Worm (Caenorhabditis elegans) whole organism, young adult: ENCODE measurements around the gene ZK637.15.
A peak's percentile ranks its signal among the peaks of the same experiment; 100 is the strongest.
"Not testable (repeated sequence)": the region's sequence is repeated elsewhere in the genome, so short reads cannot be mapped to it uniquely, and the experiment has no call there.

Source experiments
- B0019.2 ChIP-seq: fragments of 200-800 bp; sonication (Bioruptor generic); conservative IDR thresholded peaks from 2 replicates; pipeline ENCODE4 v1.3.6; 2022; ENCODE audit warnings: missing genetic modification reagents, missing genetic modification characterization, missing compliant biosample characterization
- C06A6.2 ChIP-seq: fragments of 200-800 bp; sonication (Bioruptor generic); conservative IDR thresholded peaks from 2 replicates; pipeline ENCODE4 v1.3.6; 2022; ENCODE audit warnings: missing genetic modification characterization, missing compliant biosample characterization
- F23B12.7 ChIP-seq: sonication (generic microtip); optimal IDR thresholded peaks from 2 replicates; lab custom pipeline; 2017; ENCODE audit warnings: missing genetic modification characterization, mild to moderate bottlenecking, missing compliant biosample characterization, antibody characterized with exemption, moderate library complexity; ENCODE audit not compliant: insufficient read depth
- F33H1.4 ChIP-seq: fragments of 200-800 bp; sonication (Bioruptor generic); IDR thresholded peaks from 2 replicates; pipeline ENCODE4 v1.3.6; 2022; ENCODE audit warnings: missing genetic modification reagents, missing genetic modification characterization, missing compliant biosample characterization
- F52B5.7 ChIP-seq: sonication (generic microtip); optimal IDR thresholded peaks from 2 replicates; lab custom pipeline; 2016; ENCODE audit warnings: mild to moderate bottlenecking, missing genetic modification characterization, missing compliant biosample characterization
- F55B11.4 ChIP-seq: sonication (generic microtip); optimal IDR thresholded peaks from 2 replicates; lab custom pipeline; 2016; ENCODE audit warnings: missing compliant biosample characterization, missing genetic modification characterization, borderline replicate concordance; ENCODE audit not compliant: insufficient read depth
- F57C9.4 ChIP-seq: sonication (generic microtip); optimal IDR thresholded peaks from 2 replicates; lab custom pipeline; 2017; ENCODE audit warnings: mild to moderate bottlenecking, missing genetic modification characterization, missing compliant biosample characterization
- T26A5.8 ChIP-seq: sonication (generic microtip); optimal IDR thresholded peaks from 2 replicates; lab custom pipeline; 2016; ENCODE audit warnings: missing genetic modification characterization, missing compliant biosample characterization
- Y56A3A.18 ChIP-seq: fragments of 200-800 bp; sonication (Bioruptor generic); IDR thresholded peaks from 2 replicates; pipeline ENCODE4 v1.3.6; 2022; ENCODE audit warnings: missing genetic modification reagents, missing genetic modification characterization, missing compliant biosample characterization
- Y79H2A.3 ChIP-seq: fragments of 200-800 bp; sonication (Bioruptor generic); conservative IDR thresholded peaks from 2 replicates; pipeline ENCODE4 v1.3.6; 2022; ENCODE audit warnings: missing genetic modification reagents, missing genetic modification characterization, missing compliant biosample characterization
- Y95B8A.8 ChIP-seq: fragments of 200-800 bp; sonication (Bioruptor generic); IDR thresholded peaks from 2 replicates; pipeline ENCODE4 v1.3.6; 2022; ENCODE audit warnings: missing genetic modification reagents, missing genetic modification characterization, missing compliant biosample characterization
- ZK185.1 ChIP-seq: sonication (generic microtip); optimal IDR thresholded peaks from 2 replicates; lab custom pipeline; 2016; ENCODE audit warnings: mild to moderate bottlenecking, missing genetic modification characterization, missing compliant biosample characterization; ENCODE audit not compliant: poor library complexity, severe bottlenecking
- aptf-3 ChIP-seq: fragments of 200-800 bp; sonication (Bioruptor generic); IDR thresholded peaks from 2 replicates; pipeline ENCODE4 v1.3.6; 2022; ENCODE audit warnings: missing genetic modification characterization, missing compliant biosample characterization
- attf-3 ChIP-seq: fragments of 200-800 bp; sonication (Bioruptor generic); conservative IDR thresholded peaks from 2 replicates; pipeline ENCODE4 v1.3.6; 2022; ENCODE audit warnings: missing genetic modification reagents, missing genetic modification characterization, missing compliant biosample characterization
- attf-6 ChIP-seq: fragments of 200-800 bp; sonication (Bioruptor generic); IDR thresholded peaks from 2 replicates; pipeline ENCODE4 v1.3.6; 2022; ENCODE audit warnings: missing genetic modification reagents, missing genetic modification characterization, missing compliant biosample characterization
- cebp-1 ChIP-seq, 2 experiments: fragments of 200-800 bp in 1 of 2; sonication (Bioruptor generic) in 1 of 2; sonication (generic microtip) in 1 of 2; IDR thresholded peaks in 1 of 2; optimal IDR thresholded peaks in 1 of 2; 2 replicates each; pipeline versions ENCODE4 v1.3.6 to Lab custom; 2017 to 2022; ENCODE audit warnings: missing compliant biosample characterization in 2 of 2, missing genetic modification characterization in 2 of 2, mild to moderate bottlenecking in 1 of 2, missing genetic modification reagents in 1 of 2, moderate library complexity in 1 of 2
- ceh-27 ChIP-seq: fragments of 200-800 bp; sonication (Bioruptor generic); optimal IDR thresholded peaks from 2 replicates; lab custom pipeline; 2018; ENCODE audit warnings: mild to moderate bottlenecking, missing genetic modification characterization, moderate library complexity, missing compliant biosample characterization
- ceh-79 ChIP-seq: sonication (generic microtip); optimal IDR thresholded peaks from 2 replicates; lab custom pipeline; 2017; ENCODE audit warnings: mild to moderate bottlenecking, missing genetic modification characterization, missing compliant biosample characterization
- ceh-91 ChIP-seq: fragments of 200-800 bp; sonication (Bioruptor generic); IDR thresholded peaks from 2 replicates; pipeline ENCODE4 v1.3.6; 2022; ENCODE audit warnings: missing genetic modification reagents, missing genetic modification characterization, missing compliant biosample characterization
- die-1 ChIP-seq: sonication (generic microtip); optimal IDR thresholded peaks from 2 replicates; lab custom pipeline; 2016; ENCODE audit warnings: missing genotype, mild to moderate bottlenecking, missing genetic modification characterization, missing compliant biosample characterization
- dpl-1 ChIP-seq: fragments of 150-350 bp; optimal IDR thresholded peaks from 2 replicates; lab custom pipeline; 2014; ENCODE audit warnings: missing biosample characterization, missing genetic modification reagents, missing genetic modification characterization
- ekl-4 ChIP-seq: fragments of 200-800 bp; sonication (Bioruptor generic); IDR thresholded peaks from 2 replicates; pipeline ENCODE4 v1.3.6; 2022; ENCODE audit warnings: missing genetic modification reagents, missing genetic modification characterization, missing compliant biosample characterization
- fkh-3 ChIP-seq: sonication (generic microtip); optimal IDR thresholded peaks from 2 replicates; lab custom pipeline; 2016; ENCODE audit warnings: mild to moderate bottlenecking, missing genetic modification characterization, missing compliant biosample characterization
- gei-17 ChIP-seq: fragments of 200-800 bp; sonication (Bioruptor generic); optimal IDR thresholded peaks from 2 replicates; lab custom pipeline; 2018; ENCODE audit warnings: mild to moderate bottlenecking, missing genetic modification characterization, missing compliant biosample characterization
- him-1 ChIP-seq: sonication (generic microtip); optimal IDR thresholded peaks from 2 replicates; lab custom pipeline; 2016; ENCODE audit warnings: missing genotype, missing genetic modification reagents, missing genetic modification characterization, missing compliant biosample characterization
- hlh-12 ChIP-seq: sonication (generic microtip); optimal IDR thresholded peaks from 2 replicates; lab custom pipeline; 2016; ENCODE audit warnings: missing genetic modification characterization, missing compliant biosample characterization
- hlh-26 ChIP-seq: fragments of 200-800 bp; sonication (Bioruptor generic); conservative IDR thresholded peaks from 2 replicates; pipeline ENCODE4 v1.3.6; 2022; ENCODE audit warnings: missing genetic modification reagents, missing genetic modification characterization, missing compliant biosample characterization
- hmg-1.2 ChIP-seq: fragments of 200-800 bp; sonication (Bioruptor generic); IDR thresholded peaks from 2 replicates; pipeline ENCODE4 v1.3.6; 2022; ENCODE audit warnings: missing genetic modification reagents, missing genetic modification characterization, missing compliant biosample characterization
- hrde-1 ChIP-seq: sonication (generic microtip); optimal IDR thresholded peaks from 2 replicates; lab custom pipeline; 2016; ENCODE audit warnings: missing genetic modification characterization, mild to moderate bottlenecking, missing compliant biosample characterization, moderate library complexity, missing genotype, missing genetic modification reagents, borderline replicate concordance
- hsf-1 ChIP-seq: fragments of 200-800 bp; sonication (Bioruptor generic); IDR thresholded peaks from 2 replicates; pipeline ENCODE4 v1.3.6; 2022; ENCODE audit warnings: missing genetic modification reagents, missing genetic modification characterization, missing compliant biosample characterization
- lin-54 ChIP-seq: fragments of 200-800 bp; sonication (Bioruptor generic); optimal IDR thresholded peaks from 2 replicates; lab custom pipeline; 2018; ENCODE audit warnings: mild to moderate bottlenecking, missing genetic modification characterization, missing compliant biosample characterization
- lsl-1 ChIP-seq: fragments of 200-800 bp; sonication (Bioruptor generic); optimal IDR thresholded peaks from 2 replicates; lab custom pipeline; 2018; ENCODE audit warnings: mild to moderate bottlenecking, missing genetic modification characterization, moderate library complexity, missing compliant biosample characterization
- madf-10 ChIP-seq: sonication (generic microtip); optimal IDR thresholded peaks from 2 replicates; lab custom pipeline; 2016; ENCODE audit warnings: mild to moderate bottlenecking, missing genetic modification characterization, missing compliant biosample characterization
- madf-6 ChIP-seq: fragments of 200-800 bp; sonication (Bioruptor generic); IDR thresholded peaks from 2 replicates; pipeline ENCODE4 v1.3.6; 2022; ENCODE audit warnings: missing genetic modification reagents, missing genetic modification characterization, missing compliant biosample characterization
- madf-8 ChIP-seq: fragments of 200-800 bp; sonication (Bioruptor generic); conservative IDR thresholded peaks from 2 replicates; pipeline ENCODE4 v1.3.6; 2022; ENCODE audit warnings: missing genetic modification reagents, missing genetic modification characterization, missing compliant biosample characterization
- mel-28 ChIP-seq: sonication (generic microtip); optimal IDR thresholded peaks from 2 replicates; lab custom pipeline; 2016; ENCODE audit warnings: borderline replicate concordance, mild to moderate bottlenecking, missing genetic modification characterization, missing compliant biosample characterization
- mxl-1 ChIP-seq: sonication (generic microtip); optimal IDR thresholded peaks from 2 replicates; lab custom pipeline; 2016; ENCODE audit warnings: missing genetic modification characterization, missing compliant biosample characterization
- nfya-2 ChIP-seq: fragments of 200-800 bp; sonication (Bioruptor generic); IDR thresholded peaks from 2 replicates; pipeline ENCODE4 v1.3.6; 2022; ENCODE audit warnings: missing genetic modification reagents, missing genetic modification characterization, missing compliant biosample characterization
- nfyb-1 ChIP-seq: fragments of 200-800 bp; sonication (Bioruptor generic); IDR thresholded peaks from 2 replicates; pipeline ENCODE4 v1.3.6; 2022; ENCODE audit warnings: missing genetic modification reagents, missing genetic modification characterization, missing compliant biosample characterization
- repo-1 ChIP-seq: sonication (generic microtip); optimal IDR thresholded peaks from 2 replicates; lab custom pipeline; 2017; ENCODE audit warnings: mild to moderate bottlenecking, missing genetic modification characterization, missing compliant biosample characterization
- sptf-2 ChIP-seq: fragments of 200-800 bp; sonication (Bioruptor generic); optimal IDR thresholded peaks from 2 replicates; lab custom pipeline; 2018; ENCODE audit warnings: mild to moderate bottlenecking, missing genetic modification characterization, missing compliant biosample characterization
- unc-62 ChIP-seq: fragments of 150-350 bp; optimal IDR thresholded peaks from 2 replicates; lab custom pipeline; 2014; ENCODE audit warnings: missing biosample characterization, missing genetic modification reagents, missing genetic modification characterization
- ztf-28 ChIP-seq: fragments of 200-800 bp; sonication (Bioruptor generic); IDR thresholded peaks from 2 replicates; pipeline ENCODE4 v1.3.6; 2022; ENCODE audit warnings: missing genetic modification reagents, missing genetic modification characterization, missing compliant biosample characterization
- ztf-3 ChIP-seq: fragments of 200-800 bp; sonication (Bioruptor generic); optimal IDR thresholded peaks from 2 replicates; lab custom pipeline; 2018; ENCODE audit warnings: mild to moderate bottlenecking, missing genetic modification characterization, missing compliant biosample characterization

ZK637.15 gene

ce11 chrIII:8894782-8895181, 25.1 kb upstream of the ZK637.15 start, which contains the start of gene asna-1:
Gene asna-1 (plus strand): TSS chrIII:8895082.
- TF ChIP-seq C06A6.2 (GFP tag; lab: Robert Waterston, UW) (no peak), madf-8 (GFP tag; lab: Robert Waterston, UW) (no peak), F52B5.7 (tag; lab: Kevin White, UChicago) (no peak), ZK185.1 (no peak), repo-1 (tag; lab: Kevin White, UChicago) (no peak), cebp-1 (GFP tag; IDR thresholded peaks at IDR 0.05; lab: Robert Waterston, UW) (no peak), cebp-1 (tag; optimal IDR thresholded peaks at IDR 0.05; lab: Kevin White, UChicago) (no peak), fkh-3 (tag; lab: Kevin White, UChicago) (no peak), ekl-4 (no peak), dpl-1 (GFP tag; lab: Kevin White, UChicago) (no peak), mxl-1 (tag; lab: Kevin White, UChicago) (no peak), gei-17 (no peak), madf-10 (tag; lab: Kevin White, UChicago) (no peak), die-1 (tag; lab: Kevin White, UChicago) (no peak), him-1 (tag; lab: Kevin White, UChicago) (no peak), ceh-27 (GFP tag; lab: Kevin White, UChicago) (no peak), ztf-28 (GFP tag; lab: Robert Waterston, UW) (no peak), hlh-12 (tag; lab: Kevin White, UChicago) (no peak), F57C9.4 (tag; lab: Kevin White, UChicago) (no peak), attf-6 (no peak)

DNA sequence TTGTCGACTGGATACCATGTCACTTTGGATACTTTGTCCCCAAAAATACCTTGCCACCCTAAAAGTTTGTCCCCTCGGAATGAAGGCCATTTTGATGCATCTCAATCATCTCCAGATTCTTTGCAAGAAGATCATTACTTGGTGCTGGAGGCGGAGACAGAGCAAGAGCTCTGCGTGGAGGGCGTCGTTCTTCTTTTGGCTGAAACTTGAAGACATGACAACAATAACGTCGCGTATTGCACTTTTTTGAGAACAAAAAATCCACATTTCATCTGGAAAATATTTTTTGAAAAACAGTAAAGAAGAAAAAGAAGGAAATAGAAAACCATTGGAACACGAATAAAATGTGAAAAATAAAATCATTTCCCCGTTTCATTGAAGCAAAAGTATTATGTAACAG, 21.6 kb upstream of the ZK637.15 start:
- peak; percentile 35 for TF ChIP-seq hrde-1 (tag; lab: Kevin White, UChicago)
- TF ChIP-seq Y79H2A.3 = peak; percentile 96
- peak; percentile 47; the same call in 1 of the 2 replicates for TF ChIP-seq B0019.2 (GFP tag; lab: Robert Waterston, UW)
- TF ChIP-seq F33H1.4 (GFP tag; lab: Robert Waterston, UW) = peak; percentile 34; the same call in 1 of the 2 replicates
- TF ChIP-seq ceh-79 (tag; lab: Kevin White, UChicago) = peak; percentile 40
- 0 out of 2 replicates have a peak, but pooled peaks have one; percentile 54 for TF ChIP-seq aptf-3 (GFP tag; lab: Robert Waterston, UW)
- peak; percentile 70 for TF ChIP-seq madf-6 (GFP tag; lab: Robert Waterston, UW)
- not testable (repeated sequence) for TF ChIP-seq cebp-1 (GFP tag; IDR thresholded peaks at IDR 0.05; lab: Robert Waterston, UW)
- peak; percentile 15 for TF ChIP-seq cebp-1 (tag; optimal IDR thresholded peaks at IDR 0.05; lab: Kevin White, UChicago)
- TF ChIP-seq Y95B8A.8 (GFP tag; lab: Robert Waterston, UW) = peak; percentile 48; the same call in 1 of the 2 replicates
- TF ChIP-seq attf-6 = 0 out of 2 replicates have a peak, but pooled peaks have one; percentile 23
- 0 out of 2 replicates have a peak, but pooled peaks have one; percentile 48 for TF ChIP-seq hsf-1 (GFP tag; lab: Robert Waterston, UW)
- peak; percentile 38; the same call in 1 of the 2 replicates for TF ChIP-seq Y56A3A.18

- TF ChIP-seq madf-8 (GFP tag; lab: Robert Waterston, UW) = peak; percentile 76
- TF ChIP-seq T26A5.8 (tag; lab: Kevin White, UChicago) = no peak
- no peak for TF ChIP-seq ztf-3 (GFP tag; lab: Kevin White, UChicago)
- peak; percentile 86 for TF ChIP-seq madf-6 (GFP tag; lab: Robert Waterston, UW)
- no peak for TF ChIP-seq ceh-27 (GFP tag; lab: Kevin White, UChicago)
- TF ChIP-seq F55B11.4 (tag; lab: Kevin White, UChicago) = no peak
- no peak for TF ChIP-seq mel-28 (tag; lab: Kevin White, UChicago)
- TF ChIP-seq attf-3 (GFP tag; lab: Robert Waterston, UW) = peak; percentile 77
- peak; percentile 56; the same call in 1 of the 2 replicates for TF ChIP-seq nfyb-1
- TF ChIP-seq sptf-2 (GFP tag; lab: Kevin White, UChicago) = no peak
- peak; percentile 86 for TF ChIP-seq lsl-1 (GFP tag; lab: Kevin White, UChicago)
- peak; percentile 11; the same call in 1 of the 2 replicates for TF ChIP-seq hmg-1.2 (GFP tag; lab: Robert Waterston, UW)
- no peak for TF ChIP-seq fkh-3 (tag; lab: Kevin White, UChicago)
- TF ChIP-seq nfya-2 = no peak
- TF ChIP-seq attf-6 = no peak
- no peak for TF ChIP-seq unc-62 (GFP tag; lab: Kevin White, UChicago)
- no peak for TF ChIP-seq aptf-3 (GFP tag; lab: Robert Waterston, UW)
- peak; percentile 74 for TF ChIP-seq ceh-91
- TF ChIP-seq hlh-26 (GFP tag; lab: Robert Waterston, UW) = no peak
- peak; percentile 23 for TF ChIP-seq F23B12.7 (tag; lab: Kevin White, UChicago)
- peak; percentile 62 for TF ChIP-seq lin-54
Observed at ce11 chrIII:8899767-8900166, 20.1 kb upstream of the ZK637.15 start.
